Fruit fly (Drosophila melanogaster) whole organism, embryonic: ENCODE results near the gene MED14.
A peak's percentile ranks its signal among the peaks of the same experiment; 100 is the strongest.

Experiments used
- Aef1 ChIP-seq: fragments of 200-800 bp; sonication (Bioruptor generic); IDR thresholded peaks from 3 replicates; pipeline ENCODE4 v1.3.6; 2022; ENCODE audit warnings: missing biosample characterization, missing genetic modification characterization
- CG10431 ChIP-seq: fragments of 200-800 bp; sonication (Bioruptor generic); optimal IDR thresholded peaks from 3 replicates; lab custom pipeline; 2018; ENCODE audit warnings: missing biosample characterization, mild to moderate bottlenecking, missing genetic modification characterization
- CG10565 ChIP-seq: fragments of 200-800 bp; sonication (Bioruptor generic); optimal IDR thresholded peaks from 3 replicates; lab custom pipeline; 2016; ENCODE audit warnings: missing biosample characterization, mild to moderate bottlenecking, missing genetic modification characterization
- CG11247 ChIP-seq: fragments of 200-800 bp; sonication (Bioruptor generic); IDR thresholded peaks from 2 replicates; pipeline ENCODE4 v1.3.6; 2022; ENCODE audit warnings: missing biosample characterization, missing genetic modification characterization
- CG12236 ChIP-seq: fragments of 200-800 bp; sonication (Bioruptor generic); optimal IDR thresholded peaks from 2 replicates; lab custom pipeline; 2016; ENCODE audit warnings: missing biosample characterization, missing genetic modification characterization
- CG13624 ChIP-seq: fragments of 200-800 bp; sonication (Bioruptor generic); optimal IDR thresholded peaks from 2 replicates; lab custom pipeline; 2016; ENCODE audit warnings: missing biosample characterization, missing genetic modification characterization
- CG13775 ChIP-seq: fragments of 200-800 bp; sonication (Bioruptor generic); optimal IDR thresholded peaks from 3 replicates; lab custom pipeline; 2017; ENCODE audit warnings: missing biosample characterization, mild to moderate bottlenecking, missing genetic modification characterization
- CG14710 ChIP-seq: fragments of 200-800 bp; sonication (Bioruptor generic); optimal IDR thresholded peaks from 3 replicates; lab custom pipeline; 2019; ENCODE audit warnings: missing biosample characterization, mild to moderate bottlenecking, missing genetic modification characterization, moderate library complexity
- CG16779 ChIP-seq: fragments of 200-800 bp; sonication (Bioruptor generic); IDR thresholded peaks from 2 replicates; pipeline ENCODE4 v1.3.6; 2022; ENCODE audit warnings: missing biosample characterization, missing genetic modification characterization
- CG17328 ChIP-seq: fragments of 200-800 bp; sonication (Bioruptor generic); IDR thresholded peaks from 2 replicates; pipeline ENCODE4 v1.3.6; 2022; ENCODE audit warnings: missing biosample characterization, missing genetic modification characterization
- CG17385 ChIP-seq: fragments of 200-800 bp; sonication (Bioruptor generic); optimal IDR thresholded peaks from 3 replicates; lab custom pipeline; 2018; ENCODE audit warnings: missing biosample characterization, mild to moderate bottlenecking, missing genetic modification characterization
- CG2129 ChIP-seq: fragments of 200-800 bp; sonication (Bioruptor generic); IDR thresholded peaks from 2 replicates; pipeline ENCODE4 v1.3.6; 2022; ENCODE audit warnings: missing biosample characterization, missing genetic modification characterization; ENCODE audit not compliant: partially characterized antibody
- CG31388 ChIP-seq: fragments of 200-800 bp; sonication (Bioruptor generic); optimal IDR thresholded peaks from 2 replicates; lab custom pipeline; 2016; ENCODE audit warnings: missing biosample characterization, missing genetic modification characterization
- CG32532 ChIP-seq: fragments of 200-800 bp; sonication (Bioruptor generic); IDR thresholded peaks from 2 replicates; pipeline ENCODE4 v1.3.6; 2022; ENCODE audit warnings: missing biosample characterization, missing genetic modification characterization
- CG4730 ChIP-seq: fragments of 200-800 bp; sonication (Bioruptor generic); IDR thresholded peaks from 2 replicates; pipeline ENCODE4 v1.3.6; 2022; ENCODE audit warnings: missing biosample characterization, missing genetic modification characterization
- CG4820 ChIP-seq: fragments of 200-800 bp; sonication (Bioruptor generic); optimal IDR thresholded peaks from 3 replicates; lab custom pipeline; 2016; ENCODE audit warnings: missing biosample characterization, missing genetic modification characterization
- CG5180 ChIP-seq: fragments of 200-800 bp; sonication (Bioruptor generic); optimal IDR thresholded peaks from 3 replicates; lab custom pipeline; 2017; ENCODE audit warnings: missing biosample characterization, missing genetic modification characterization, mild to moderate bottlenecking, moderate library complexity, missing genetic modification reagents
- CG8290 ChIP-seq, 3 experiments: fragments of 200-800 bp; sonication (Bioruptor generic); optimal IDR thresholded peaks; 2 replicates each; lab custom pipeline; 2016 to 2019; ENCODE audit warnings: missing biosample characterization in 3 of 3, missing genetic modification characterization in 3 of 3, mild to moderate bottlenecking in 2 of 3, moderate library complexity in 1 of 3
- CG8944 ChIP-seq: fragments of 200-800 bp; sonication (Bioruptor generic); optimal IDR thresholded peaks from 3 replicates; lab custom pipeline; 2016; ENCODE audit warnings: missing biosample characterization, missing genetic modification characterization
- MBD-R2 ChIP-seq: fragments of 200-800 bp; sonication (Bioruptor generic); IDR thresholded peaks from 2 replicates; pipeline ENCODE4 v1.3.6; 2022; ENCODE audit warnings: missing biosample characterization, missing genetic modification characterization
- NfI ChIP-seq: fragments of 200-800 bp; sonication (Bioruptor generic); optimal IDR thresholded peaks from 3 replicates; lab custom pipeline; 2018; ENCODE audit warnings: missing biosample characterization, mild to moderate bottlenecking, missing genetic modification characterization, moderate library complexity
- PHDP ChIP-seq: fragments of 200-800 bp; sonication (Bioruptor generic); optimal IDR thresholded peaks from 3 replicates; lab custom pipeline; 2018; ENCODE audit warnings: missing biosample characterization, mild to moderate bottlenecking, missing genetic modification characterization, moderate library complexity
- Poxn ChIP-seq: fragments of 200-800 bp; sonication (Bioruptor generic); IDR thresholded peaks from 2 replicates; pipeline ENCODE4 v1.3.6; 2022; ENCODE audit warnings: missing biosample characterization, missing genetic modification characterization
- Sry-δ ChIP-seq: fragments of 200-800 bp; sonication (Bioruptor generic); optimal IDR thresholded peaks from 2 replicates; lab custom pipeline; 2016; ENCODE audit warnings: missing biosample characterization, missing genetic modification characterization
- TFAM ChIP-seq: fragments of 200-800 bp; sonication (Bioruptor generic); optimal IDR thresholded peaks from 2 replicates; lab custom pipeline; 2017; ENCODE audit warnings: missing biosample characterization, missing genetic modification characterization, inconsistent platforms
- Xrp1 ChIP-seq: fragments of 200-800 bp; sonication (Bioruptor generic); IDR thresholded peaks from 2 replicates; pipeline ENCODE4 v1.3.6; 2022; ENCODE audit warnings: missing biosample characterization, missing genetic modification characterization
- aop ChIP-seq: fragments of 200-800 bp; sonication (Bioruptor generic); IDR thresholded peaks from 2 replicates; pipeline ENCODE4 v1.3.6; 2022; ENCODE audit warnings: missing biosample characterization, missing genetic modification characterization
- ara ChIP-seq: fragments of 200-800 bp; sonication (Bioruptor generic); IDR thresholded peaks from 2 replicates; pipeline ENCODE4 v1.3.6; 2022; ENCODE audit warnings: missing biosample characterization, missing genetic modification characterization
- bigmax ChIP-seq: fragments of 200-800 bp; sonication (Bioruptor generic); optimal IDR thresholded peaks from 2 replicates; lab custom pipeline; 2018; ENCODE audit warnings: missing biosample characterization, mild to moderate bottlenecking, missing genetic modification characterization
- croc ChIP-seq: fragments of 200-800 bp; sonication (Bioruptor generic); conservative IDR thresholded peaks from 3 replicates; pipeline ENCODE4 v1.3.6; 2022; ENCODE audit warnings: missing biosample characterization, missing genetic modification characterization
- dan ChIP-seq: fragments of 200-800 bp; sonication (Bioruptor generic); IDR thresholded peaks from 2 replicates; pipeline ENCODE4 v1.3.6; 2022; ENCODE audit warnings: missing biosample characterization, missing genetic modification characterization
- ems ChIP-seq: fragments of 200-800 bp; sonication (Bioruptor generic); optimal IDR thresholded peaks from 3 replicates; lab custom pipeline; 2016; ENCODE audit warnings: missing biosample characterization, missing genetic modification characterization
- esg ChIP-seq: fragments of 200-800 bp; sonication (Bioruptor generic); conservative IDR thresholded peaks from 2 replicates; pipeline ENCODE4 v1.3.6; 2022; ENCODE audit warnings: missing biosample characterization, missing genetic modification characterization
- eve ChIP-seq, 2 experiments: fragments of >200 bp; optimal IDR thresholded peaks; 2 replicates each; lab custom pipeline; 2017; ENCODE audit warnings: missing biosample characterization in 2 of 2, missing genetic modification characterization in 2 of 2
- eyg ChIP-seq: fragments of 200-800 bp; sonication (Bioruptor generic); optimal IDR thresholded peaks from 3 replicates; lab custom pipeline; 2016; ENCODE audit warnings: missing biosample characterization, missing genetic modification characterization
- gem ChIP-seq: fragments of 200-800 bp; sonication (Bioruptor generic); optimal IDR thresholded peaks from 2 replicates; lab custom pipeline; 2019; ENCODE audit warnings: missing biosample characterization, mild to moderate bottlenecking, missing genetic modification characterization, moderate library complexity
- gfzf ChIP-seq: fragments of 200-800 bp; sonication (Bioruptor generic); optimal IDR thresholded peaks from 2 replicates; lab custom pipeline; 2016; ENCODE audit warnings: missing biosample characterization, mild to moderate bottlenecking, missing genetic modification characterization, moderate library complexity
- ham ChIP-seq: fragments of 200-800 bp; sonication (Bioruptor generic); IDR thresholded peaks from 2 replicates; pipeline ENCODE4 v1.3.6; 2022; ENCODE audit warnings: missing biosample characterization, missing genetic modification characterization
- nom ChIP-seq: fragments of 200-800 bp; sonication (Bioruptor generic); optimal IDR thresholded peaks from 2 replicates; lab custom pipeline; 2017; ENCODE audit warnings: missing biosample characterization, missing genetic modification characterization, mild to moderate bottlenecking, moderate library complexity, missing genetic modification reagents
- odd ChIP-seq: fragments of 200-800 bp; sonication (Bioruptor generic); optimal IDR thresholded peaks from 2 replicates; lab custom pipeline; 2017; ENCODE audit warnings: missing biosample characterization, mild to moderate bottlenecking, missing genetic modification characterization
- peb ChIP-seq: fragments of 200-800 bp; sonication (Bioruptor generic); IDR thresholded peaks from 2 replicates; pipeline ENCODE4 v1.3.6; 2022; ENCODE audit warnings: missing biosample characterization, missing genetic modification characterization
- ro ChIP-seq: fragments of 200-800 bp; sonication (Bioruptor generic); IDR thresholded peaks from 2 replicates; pipeline ENCODE4 v1.3.6; 2022; ENCODE audit warnings: missing biosample characterization, missing genetic modification characterization
- run ChIP-seq: fragments of 200-800 bp; sonication (Bioruptor generic); optimal IDR thresholded peaks from 3 replicates; lab custom pipeline; 2018; ENCODE audit warnings: missing biosample characterization, mild to moderate bottlenecking, missing genetic modification characterization
- sob ChIP-seq: fragments of 200-800 bp; sonication (Bioruptor generic); IDR thresholded peaks from 2 replicates; pipeline ENCODE4 v1.3.6; 2022; ENCODE audit warnings: missing biosample characterization, missing genetic modification characterization
- ssp ChIP-seq: fragments of 200-800 bp; sonication (Bioruptor generic); IDR thresholded peaks from 2 replicates; pipeline ENCODE4 v1.3.6; 2022; ENCODE audit warnings: missing biosample characterization, missing genetic modification characterization
- stc ChIP-seq: fragments of 200-800 bp; sonication (Bioruptor generic); IDR thresholded peaks from 2 replicates; pipeline ENCODE4 v1.3.6; 2022; ENCODE audit warnings: missing biosample characterization, missing genetic modification characterization
- tll ChIP-seq, 2 experiments: fragments of 200-800 bp in 1 of 2; fragments of >200 bp in 1 of 2; sonication (Bioruptor generic) in 1 of 2; optimal IDR thresholded peaks; 2 replicates each; lab custom pipeline; 2017 to 2019; ENCODE audit warnings: missing biosample characterization in 2 of 2, missing genetic modification characterization in 2 of 2, mild to moderate bottlenecking in 1 of 2, moderate library complexity in 1 of 2
- ttk ChIP-seq: fragments of 200-800 bp; sonication (Bioruptor generic); IDR thresholded peaks from 2 replicates; pipeline ENCODE4 v2.1.2; 2022; ENCODE audit warnings: missing biosample characterization, missing genetic modification characterization
- vnd ChIP-seq: fragments of 200-800 bp; sonication (Bioruptor generic); IDR thresholded peaks from 3 replicates; pipeline ENCODE4 v1.3.6; 2022; ENCODE audit warnings: missing biosample characterization, missing genetic modification characterization; ENCODE audit not compliant: partially characterized antibody
- zfh1 ChIP-seq: fragments of 200-800 bp; sonication (Bioruptor generic); IDR thresholded peaks from 3 replicates; pipeline ENCODE4 v1.3.6; 2022; ENCODE audit warnings: missing biosample characterization, missing genetic modification characterization

The MED14 gene

DNA sequence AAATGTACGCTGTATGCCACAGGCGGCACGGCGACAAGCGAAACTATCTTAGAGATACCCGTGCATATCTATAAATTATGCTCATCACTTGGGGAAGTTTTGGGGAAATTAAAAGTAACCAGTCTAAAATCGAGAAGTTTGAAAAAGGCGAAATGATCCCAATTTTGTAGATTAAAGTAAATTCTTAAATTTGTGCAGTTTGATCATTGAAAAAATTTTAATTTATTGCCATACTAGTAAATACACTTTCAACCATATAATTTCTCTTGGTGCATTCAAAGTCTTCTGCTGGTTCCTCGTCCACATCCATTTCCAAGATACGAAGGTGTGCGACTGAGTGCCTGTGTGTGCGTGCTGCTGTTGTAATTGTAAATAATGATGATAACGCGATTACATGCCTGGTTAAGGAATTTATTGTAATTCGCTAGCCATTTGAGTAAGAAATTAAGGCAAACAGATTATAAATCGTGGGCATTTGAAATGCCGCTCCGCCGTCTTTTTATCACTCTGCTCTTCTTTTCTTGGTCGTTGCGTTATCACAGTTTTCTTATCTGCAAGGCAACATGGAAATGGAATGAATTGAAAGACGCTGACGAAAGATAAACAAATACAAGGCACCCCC is 22.5 kb downstream of the MED14 start (continued):
- TF ChIP-seq CG10565 (GFP tag; lab: Kevin White, UChicago), result peak; percentile 34
- TF ChIP-seq CG8944 (GFP tag; lab: Kevin White, UChicago), result peak; percentile 85
- TF ChIP-seq Sry-δ (GFP tag; lab: Kevin White, UChicago), result peak; percentile 58
- peak; percentile 90 for TF ChIP-seq esg (GFP tag; lab: Robert Waterston, UW)
- peak; percentile 92 for TF ChIP-seq ttk (GFP tag; lab: Robert Waterston, UW)
- TF ChIP-seq ro, result peak; percentile 73
- TF ChIP-seq CG13624, result peak; percentile 69
- TF ChIP-seq CG12236, result peak; percentile 79
- TF ChIP-seq gfzf, result peak; percentile 2
- TF ChIP-seq zfh1, result peak; percentile 90
- peak in 1 of 2 experiments; percentile 92 for TF ChIP-seq eve (GFP tag; optimal IDR thresholded peaks at IDR 0.05; lab: Kevin White, UChicago)
- peak; percentile 88 for TF ChIP-seq CG14710 (tag; lab: Kevin White, UChicago)
- TF ChIP-seq peb (GFP tag; lab: Robert Waterston, UW), result peak; percentile 79
- TF ChIP-seq MBD-R2 (GFP tag; lab: Robert Waterston, UW), result peak; percentile 26; the same call in 1 of the 2 replicates
- TF ChIP-seq NfI (GFP tag; lab: Kevin White, UChicago), result peak; percentile 72
- TF ChIP-seq nom (GFP tag; lab: Kevin White, UChicago), result no peak
- peak; percentile 59 for TF ChIP-seq ems
- peak; percentile 87 for TF ChIP-seq Aef1
- TF ChIP-seq CG17328, result peak; percentile 92
- peak; percentile 80 for TF ChIP-seq ara (GFP tag; lab: Robert Waterston, UW)
- no peak for TF ChIP-seq CG10431 (GFP tag; lab: Kevin White, UChicago)
- peak; percentile 76 for TF ChIP-seq CG17385 (GFP tag; lab: Kevin White, UChicago)
- peak; percentile 59 for TF ChIP-seq CG31388
- TF ChIP-seq run (tag; lab: Kevin White, UChicago), result peak; percentile 81
- TF ChIP-seq CG4820 (GFP tag; lab: Kevin White, UChicago), result peak; percentile 91
- TF ChIP-seq PHDP (tag; lab: Kevin White, UChicago), result peak; percentile 85
- TF ChIP-seq odd, result peak; percentile 76
- peak; percentile 74 for TF ChIP-seq sob
- TF ChIP-seq vnd (GFP tag; lab: Robert Waterston, UW), result no peak
- TF ChIP-seq stc, result peak; percentile 91
- TF ChIP-seq CG13775, result peak; percentile 71
- TF ChIP-seq CG2129 (GFP tag; lab: Robert Waterston, UW), result no peak
- peak; percentile 77 for TF ChIP-seq ssp (GFP tag; lab: Robert Waterston, UW)
- TF ChIP-seq eyg (GFP tag; lab: Kevin White, UChicago), result peak; percentile 72
- peak; percentile 37 for TF ChIP-seq TFAM
- TF ChIP-seq CG5180, result peak; percentile 62
- TF ChIP-seq bigmax (GFP tag; lab: Kevin White, UChicago), result no peak
- no peak for TF ChIP-seq Poxn (GFP tag; lab: Robert Waterston, UW)
- TF ChIP-seq CG4730 (GFP tag; lab: Robert Waterston, UW), result peak; percentile 86
- TF ChIP-seq aop (GFP tag; lab: Robert Waterston, UW), result peak; percentile 73
- TF ChIP-seq croc (GFP tag; lab: Robert Waterston, UW), result peak; percentile 84
- peak; percentile 73; the same call in 1 of the 2 replicates for TF ChIP-seq CG32532
- TF ChIP-seq dan (GFP tag; lab: Robert Waterston, UW), result peak; percentile 52; the same call in 1 of the 2 replicates
- TF ChIP-seq tll (GFP tag; optimal IDR thresholded peaks at IDR 0.05; lab: Kevin White, UChicago), result no peak
- TF ChIP-seq CG16779, result no peak
- TF ChIP-seq gem, result peak; percentile 95
- TF ChIP-seq Xrp1, result peak; percentile 92
- peak; percentile 57 for TF ChIP-seq CG8290 (GFP tag; optimal IDR thresholded peaks at IDR 0.05; lab: Kevin White, UChicago)
- no peak for TF ChIP-seq CG8290 (tag; optimal IDR thresholded peaks at IDR 0.05; lab: Kevin White, UChicago)
- peak; percentile 72 for TF ChIP-seq CG11247 (GFP tag; lab: Robert Waterston, UW)
- peak; percentile 59; the same call in 1 of the 2 replicates for TF ChIP-seq ham (GFP tag; lab: Robert Waterston, UW)
